Fruit fly (Drosophila melanogaster) whole organism, embryonic: Measurements from ENCODE around the gene Hmr.

ENCODE experiments used
- Blimp-1 ChIP-seq: fragments of 200-800 bp; sonication (Bioruptor generic); optimal IDR thresholded peaks from 3 replicates; lab custom pipeline; 2018; ENCODE audit warnings: missing biosample characterization, missing genetic modification characterization, mild to moderate bottlenecking, moderate library complexity, missing genetic modification reagents
- CG10274 ChIP-seq: fragments of 200-800 bp; sonication (Bioruptor generic); optimal IDR thresholded peaks from 3 replicates; lab custom pipeline; 2017; ENCODE audit warnings: missing biosample characterization, mild to moderate bottlenecking, missing genetic modification characterization
- CG11093 ChIP-seq: fragments of 200-800 bp; sonication (Bioruptor generic); IDR thresholded peaks from 3 replicates; pipeline ENCODE4 v1.3.6; 2022; ENCODE audit warnings: missing biosample characterization, missing genetic modification characterization
- CG11247 ChIP-seq: fragments of 200-800 bp; sonication (Bioruptor generic); IDR thresholded peaks from 2 replicates; pipeline ENCODE4 v1.3.6; 2022; ENCODE audit warnings: missing biosample characterization, missing genetic modification characterization
- CG11398 ChIP-seq: fragments of 200-800 bp; sonication (Bioruptor generic); optimal IDR thresholded peaks from 2 replicates; lab custom pipeline; 2016; ENCODE audit warnings: missing biosample characterization, missing genetic modification characterization
- CG12769 ChIP-seq: fragments of 200-800 bp; sonication (Bioruptor generic); optimal IDR thresholded peaks from 2 replicates; lab custom pipeline; 2019; ENCODE audit warnings: missing biosample characterization, mild to moderate bottlenecking, missing genetic modification characterization, moderate library complexity
- CG13424 ChIP-seq: fragments of 200-800 bp; sonication (Bioruptor generic); optimal IDR thresholded peaks from 2 replicates; lab custom pipeline; 2019; ENCODE audit warnings: missing biosample characterization, mild to moderate bottlenecking, missing genetic modification characterization, moderate library complexity
- CG14014 ChIP-seq: fragments of 200-800 bp; sonication (Bioruptor generic); IDR thresholded peaks from 2 replicates; pipeline ENCODE4 v1.3.6; 2022; ENCODE audit warnings: missing biosample characterization, missing genetic modification characterization
- CG14050 ChIP-seq: fragments of 200-800 bp; sonication (Bioruptor generic); IDR thresholded peaks from 3 replicates; pipeline ENCODE4 v1.3.6; 2022; ENCODE audit warnings: missing biosample characterization, missing genetic modification characterization
- CG14441 ChIP-seq: fragments of 200-800 bp; sonication (Bioruptor generic); IDR thresholded peaks from 2 replicates; pipeline ENCODE4 v1.3.6; 2022; ENCODE audit warnings: missing biosample characterization, missing genetic modification characterization
- CG14710 ChIP-seq: fragments of 200-800 bp; sonication (Bioruptor generic); optimal IDR thresholded peaks from 3 replicates; lab custom pipeline; 2019; ENCODE audit warnings: missing biosample characterization, mild to moderate bottlenecking, missing genetic modification characterization, moderate library complexity
- CG14965 ChIP-seq: fragments of 200-800 bp; sonication (Bioruptor generic); optimal IDR thresholded peaks from 2 replicates; lab custom pipeline; 2016; ENCODE audit warnings: missing biosample characterization, missing genetic modification characterization, borderline replicate concordance
- CG15011 ChIP-seq: fragments of 200-800 bp; sonication (Bioruptor generic); optimal IDR thresholded peaks from 3 replicates; lab custom pipeline; 2018; ENCODE audit warnings: missing biosample characterization, mild to moderate bottlenecking, missing genetic modification characterization
- CG15479 ChIP-seq: fragments of 200-800 bp; sonication (Bioruptor generic); optimal IDR thresholded peaks from 3 replicates; lab custom pipeline; 2019; ENCODE audit warnings: missing biosample characterization, mild to moderate bottlenecking, missing genetic modification characterization, moderate library complexity
- CG1602 ChIP-seq: fragments of 200-800 bp; sonication (Bioruptor generic); optimal IDR thresholded peaks from 3 replicates; lab custom pipeline; 2016; ENCODE audit warnings: missing biosample characterization, missing genetic modification characterization
- CG1603 ChIP-seq: fragments of 200-800 bp; sonication (Bioruptor generic); optimal IDR thresholded peaks from 2 replicates; lab custom pipeline; 2019; ENCODE audit warnings: missing biosample characterization, mild to moderate bottlenecking, missing genetic modification characterization, moderate library complexity
- CG17186 ChIP-seq: fragments of 200-800 bp; sonication (Bioruptor generic); optimal IDR thresholded peaks from 3 replicates; lab custom pipeline; 2017; ENCODE audit warnings: missing biosample characterization, missing genetic modification reagents, missing genetic modification characterization
- CG2116 ChIP-seq: fragments of 200-800 bp; sonication (Bioruptor generic); optimal IDR thresholded peaks from 3 replicates; lab custom pipeline; 2018; ENCODE audit warnings: missing biosample characterization, mild to moderate bottlenecking, missing genetic modification characterization
- CG3065 ChIP-seq: fragments of 200-800 bp; sonication (Bioruptor generic); optimal IDR thresholded peaks from 2 replicates; lab custom pipeline; 2016; ENCODE audit warnings: missing biosample characterization, missing genetic modification characterization
- CG6689 ChIP-seq: fragments of 200-800 bp; sonication (Bioruptor generic); IDR thresholded peaks from 2 replicates; pipeline ENCODE4 v1.3.6; 2022; ENCODE audit warnings: missing biosample characterization, missing genetic modification characterization
- CG7372 ChIP-seq: fragments of 200-800 bp; sonication (Bioruptor generic); IDR thresholded peaks from 2 replicates; pipeline ENCODE4 v1.3.6; 2022; ENCODE audit warnings: missing biosample characterization, missing genetic modification characterization
- CG8924 ChIP-seq: fragments of 200-800 bp; optimal IDR thresholded peaks from 3 replicates; lab custom pipeline; 2019; ENCODE audit warnings: missing biosample characterization, mild to moderate bottlenecking, missing genetic modification characterization, moderate library complexity
- CHES-1-like ChIP-seq: fragments of 200-800 bp; sonication (Bioruptor generic); optimal IDR thresholded peaks from 2 replicates; lab custom pipeline; 2016; ENCODE audit warnings: missing biosample characterization, missing genetic modification characterization
- Camta ChIP-seq: fragments of 200-800 bp; sonication (Bioruptor generic); optimal IDR thresholded peaks from 2 replicates; lab custom pipeline; 2016; ENCODE audit warnings: missing biosample characterization, missing genetic modification characterization
- Dad ChIP-seq: fragments of 200-800 bp; sonication (Bioruptor generic); optimal IDR thresholded peaks from 3 replicates; lab custom pipeline; 2016; ENCODE audit warnings: missing biosample characterization, missing genetic modification characterization
- HHEX ChIP-seq: fragments of 200-800 bp; sonication (Bioruptor generic); optimal IDR thresholded peaks from 3 replicates; lab custom pipeline; 2017; ENCODE audit warnings: missing biosample characterization, mild to moderate bottlenecking, missing genetic modification characterization, missing genetic modification reagents
- Hand ChIP-seq: fragments of 200-800 bp; sonication (Bioruptor generic); optimal IDR thresholded peaks from 2 replicates; lab custom pipeline; 2017; ENCODE audit warnings: mild to moderate bottlenecking, missing biosample characterization, missing genetic modification reagents, missing genetic modification characterization
- Hmr ChIP-seq: fragments of 200-800 bp; sonication (Bioruptor generic); optimal IDR thresholded peaks from 3 replicates; lab custom pipeline; 2017; ENCODE audit warnings: mild to moderate bottlenecking, missing biosample characterization, missing genetic modification reagents, missing genetic modification characterization
- Kr ChIP-seq: fragments of 200-800 bp; sonication (Bioruptor generic); optimal IDR thresholded peaks from 2 replicates; lab custom pipeline; 2017; ENCODE audit warnings: missing biosample characterization, mild to moderate bottlenecking, missing genetic modification characterization
- MESR4 ChIP-seq: fragments of 200-800 bp; sonication (Bioruptor generic); optimal IDR thresholded peaks from 2 replicates; lab custom pipeline; 2018; ENCODE audit warnings: missing biosample characterization, mild to moderate bottlenecking, missing genetic modification characterization, moderate library complexity
- Meics ChIP-seq: fragments of 200-800 bp; sonication (Bioruptor generic); optimal IDR thresholded peaks from 2 replicates; lab custom pipeline; 2017; ENCODE audit warnings: missing biosample characterization, mild to moderate bottlenecking, missing genetic modification characterization
- NFAT ChIP-seq: fragments of 200-800 bp; sonication (Bioruptor generic); IDR thresholded peaks from 2 replicates; pipeline ENCODE4 v1.3.6; 2022; ENCODE audit warnings: missing biosample characterization, missing genetic modification characterization
- TFAM ChIP-seq: fragments of 200-800 bp; sonication (Bioruptor generic); optimal IDR thresholded peaks from 2 replicates; lab custom pipeline; 2017; ENCODE audit warnings: missing biosample characterization, missing genetic modification characterization, inconsistent platforms
- Tbp ChIP-seq: fragments of >200 bp; optimal IDR thresholded peaks from 2 replicates; lab custom pipeline; 2018; ENCODE audit warnings: missing biosample characterization, missing genetic modification characterization
- Vsx1 ChIP-seq: fragments of 200-800 bp; sonication (Bioruptor generic); optimal IDR thresholded peaks from 2 replicates; lab custom pipeline; 2017; ENCODE audit warnings: missing biosample characterization, mild to moderate bottlenecking, missing genetic modification characterization, missing genetic modification reagents
- Xrp1 ChIP-seq: fragments of 200-800 bp; sonication (Bioruptor generic); IDR thresholded peaks from 2 replicates; pipeline ENCODE4 v1.3.6; 2022; ENCODE audit warnings: missing biosample characterization, missing genetic modification characterization
- da ChIP-seq: fragments of 200-800 bp; sonication (Bioruptor generic); optimal IDR thresholded peaks from 2 replicates; lab custom pipeline; 2016; ENCODE audit warnings: missing biosample characterization, missing genetic modification characterization
- dmrt99B ChIP-seq: fragments of 200-800 bp; sonication (Bioruptor generic); optimal IDR thresholded peaks from 2 replicates; lab custom pipeline; 2018; ENCODE audit warnings: missing biosample characterization, mild to moderate bottlenecking, missing genetic modification characterization, moderate library complexity
- eyg ChIP-seq: fragments of 200-800 bp; sonication (Bioruptor generic); optimal IDR thresholded peaks from 3 replicates; lab custom pipeline; 2016; ENCODE audit warnings: missing biosample characterization, missing genetic modification characterization
- gcm ChIP-seq: fragments of 200-800 bp; sonication (Bioruptor generic); optimal IDR thresholded peaks from 2 replicates; lab custom pipeline; 2019; ENCODE audit warnings: missing biosample characterization, mild to moderate bottlenecking, missing genetic modification characterization, moderate library complexity
- gro ChIP-seq: fragments of 200-800 bp; sonication (Bioruptor generic); optimal IDR thresholded peaks from 2 replicates; lab custom pipeline; 2016; ENCODE audit warnings: missing biosample characterization, missing genetic modification characterization
- her ChIP-seq: fragments of 200-800 bp; sonication (Bioruptor generic); optimal IDR thresholded peaks from 2 replicates; lab custom pipeline; 2016; ENCODE audit warnings: missing biosample characterization, missing genetic modification characterization
- kah ChIP-seq: fragments of 200-800 bp; sonication (Bioruptor generic); optimal IDR thresholded peaks from 2 replicates; lab custom pipeline; 2018; ENCODE audit warnings: missing biosample characterization, mild to moderate bottlenecking, missing genetic modification characterization
- lmd ChIP-seq: fragments of 200-800 bp; sonication (Bioruptor generic); IDR thresholded peaks from 2 replicates; pipeline ENCODE4 v1.3.6; 2022; ENCODE audit warnings: missing biosample characterization, missing genetic modification characterization
- lola ChIP-seq, 3 experiments: fragments of >200 bp in 2 of 3; fragments of 200-800 bp in 1 of 3; sonication (Bioruptor generic) in 1 of 3; optimal IDR thresholded peaks; 2 replicates each; lab custom pipeline; 2017 to 2019; ENCODE audit warnings: missing biosample characterization in 3 of 3, missing genetic modification characterization in 3 of 3, mild to moderate bottlenecking in 1 of 3, moderate library complexity in 1 of 3
- maf-S ChIP-seq: fragments of 200-800 bp; sonication (Bioruptor generic); optimal IDR thresholded peaks from 2 replicates; lab custom pipeline; 2016; ENCODE audit warnings: missing biosample characterization, missing genetic modification characterization
- odd ChIP-seq: fragments of 200-800 bp; sonication (Bioruptor generic); optimal IDR thresholded peaks from 2 replicates; lab custom pipeline; 2017; ENCODE audit warnings: missing biosample characterization, mild to moderate bottlenecking, missing genetic modification characterization
- sqz ChIP-seq: fragments of 200-800 bp; sonication (Bioruptor generic); optimal IDR thresholded peaks from 3 replicates; lab custom pipeline; 2018; ENCODE audit warnings: missing biosample characterization, mild to moderate bottlenecking, missing genetic modification characterization
- twi ChIP-seq: fragments of 200-800 bp; optimal IDR thresholded peaks from 2 replicates; lab custom pipeline; 2019; ENCODE audit warnings: missing biosample characterization, mild to moderate bottlenecking, missing genetic modification characterization, moderate library complexity
- unpg ChIP-seq: fragments of 200-800 bp; sonication (Bioruptor generic); optimal IDR thresholded peaks from 3 replicates; lab custom pipeline; 2018; ENCODE audit warnings: missing biosample characterization, mild to moderate bottlenecking, missing genetic modification characterization, moderate library complexity
- wor ChIP-seq: fragments of 200-800 bp; sonication (Bioruptor generic); IDR thresholded peaks from 2 replicates; pipeline ENCODE4 v1.3.6; 2022; ENCODE audit warnings: missing biosample characterization, missing genetic modification characterization

Hmr gene

dm6 chrX:10582064-10582463 lies 13.6 kb downstream of the Hmr start (continued):
- no peak for TF ChIP-seq da (GFP tag; lab: Kevin White, UChicago)
- peak; percentile 4 for TF ChIP-seq CG8924 (tag; lab: Kevin White, UChicago)
- no peak for TF ChIP-seq lmd
- TF ChIP-seq CG7372 (GFP tag; lab: Robert Waterston, UW) = no peak
- no peak for TF ChIP-seq Hand (GFP tag; lab: Kevin White, UChicago)
- peak; percentile 8; the same call in 1 of the 2 replicates for TF ChIP-seq CG14014 (GFP tag; lab: Robert Waterston, UW)
- TF ChIP-seq her (GFP tag; lab: Kevin White, UChicago) = no peak
- TF ChIP-seq CG14050 = no peak
- no peak for TF ChIP-seq maf-S (GFP tag; lab: Kevin White, UChicago)
- TF ChIP-seq CG11398 (GFP tag; lab: Kevin White, UChicago) = peak; percentile 12
- peak; percentile 23 for TF ChIP-seq CG13424 (tag; lab: Kevin White, UChicago)
- no peak for TF ChIP-seq NFAT (GFP tag; lab: Robert Waterston, UW)
- TF ChIP-seq Blimp-1 (GFP tag; lab: Kevin White, UChicago) = peak; percentile 32
- peak; percentile 30 for TF ChIP-seq CHES-1-like
- no peak for TF ChIP-seq MESR4 (GFP tag; lab: Kevin White, UChicago)
- peak; percentile 5 for TF ChIP-seq CG2116 (GFP tag; lab: Kevin White, UChicago)
- TF ChIP-seq CG14710 (tag; lab: Kevin White, UChicago) = peak; percentile 19
- TF ChIP-seq CG14965 (GFP tag; lab: Kevin White, UChicago) = peak; percentile 2
- TF ChIP-seq CG10274 (GFP tag; lab: Kevin White, UChicago) = peak; percentile 14
- no peak for TF ChIP-seq CG6689 (GFP tag; lab: Robert Waterston, UW)
- TF ChIP-seq eyg (GFP tag; lab: Kevin White, UChicago) = no peak
- TF ChIP-seq dmrt99B (tag; lab: Kevin White, UChicago) = peak; percentile 14
- TF ChIP-seq CG14441 (GFP tag; lab: Robert Waterston, UW) = no peak
- no peak for TF ChIP-seq Tbp (GFP tag; lab: Kevin White, UChicago)
- no peak for TF ChIP-seq CG3065
- TF ChIP-seq CG11247 = no peak
- no peak for TF ChIP-seq Dad (GFP tag; lab: Kevin White, UChicago)
- no peak for TF ChIP-seq CG17186
- TF ChIP-seq CG15479 = peak; percentile 12
- peak; percentile 34 for TF ChIP-seq Camta (GFP tag; lab: Kevin White, UChicago)
- no peak for TF ChIP-seq CG11093
- TF ChIP-seq sqz = peak; percentile 33
- TF ChIP-seq CG12769 (tag; lab: Kevin White, UChicago) = peak; percentile 30
- TF ChIP-seq Hmr (GFP tag; lab: Kevin White, UChicago) = peak; percentile 29
- TF ChIP-seq twi (tag; lab: Kevin White, UChicago) = peak; percentile 0
- TF ChIP-seq CG15011 (GFP tag; lab: Kevin White, UChicago) = peak; percentile 21
- peak; percentile 37 for TF ChIP-seq HHEX (GFP tag; lab: Kevin White, UChicago)
- peak; percentile 62 for TF ChIP-seq CG1603 (tag; lab: Kevin White, UChicago)
- no peak for TF ChIP-seq kah (GFP tag; lab: Kevin White, UChicago)
- 0 out of 2 replicates have a peak, but pooled peaks have one; percentile 11 for TF ChIP-seq wor
- TF ChIP-seq Kr (GFP tag; lab: Kevin White, UChicago) = peak; percentile 58
- TF ChIP-seq TFAM = no peak
- TF ChIP-seq unpg = peak; percentile 61
- no peak for TF ChIP-seq Meics (GFP tag; lab: Kevin White, UChicago)
- peak; percentile 33 for TF ChIP-seq gcm (GFP tag; lab: Kevin White, UChicago)
- TF ChIP-seq Vsx1 = peak; percentile 56
- TF ChIP-seq CG1602 = no peak
- peak in 1 of 3 experiments; percentile 22 for TF ChIP-seq lola (GFP tag; optimal IDR thresholded peaks at IDR 0.05; lab: Kevin White, UChicago)
- TF ChIP-seq gro = no peak
- peak; percentile 52 for TF ChIP-seq odd (GFP tag; lab: Kevin White, UChicago)
- 0 out of 2 replicates have a peak, but pooled peaks have one; percentile 11 for TF ChIP-seq Xrp1 (GFP tag; lab: Robert Waterston, UW)
